Worm (Caenorhabditis elegans): Measurements from ENCODE around the gene folt-3.

DNA sequence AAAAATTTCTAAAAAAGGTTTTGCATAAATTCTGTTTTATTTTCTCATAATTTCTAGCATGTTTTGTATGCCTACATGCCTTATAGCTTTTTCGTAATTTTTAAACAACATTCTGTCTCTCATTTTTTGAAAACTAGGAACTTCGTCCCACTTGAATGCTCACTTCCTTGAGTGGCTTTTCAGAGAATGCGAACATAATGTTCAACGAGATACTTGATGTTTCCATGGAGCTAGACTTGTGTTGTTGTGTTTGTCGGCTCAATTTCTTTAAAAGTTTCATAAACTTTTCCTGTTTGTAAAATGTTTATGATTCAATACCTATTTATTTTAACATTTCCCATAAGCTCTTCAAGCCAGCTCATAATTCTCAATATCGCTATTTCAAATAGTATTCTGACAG is 4.7 kb downstream of the folt-3 start, which contains the start of gene clec-213:
- TF ChIP-seq rnt-1 (tag; optimal IDR thresholded peaks at IDR 0.05) (no peak), pqm-1 (tag; optimal IDR thresholded peaks at IDR 0.05) (no peak), unc-86 (tag; optimal IDR thresholded peaks at IDR 0.05) (no peak), ceh-9 (tag; optimal IDR thresholded peaks at IDR 0.05) (no peak), lin-11 (tag; optimal IDR thresholded peaks at IDR 0.05) (no peak), fkh-10 (GFP tag; optimal IDR thresholded peaks at IDR 0.05) (no peak), nhr-11 (tag; optimal IDR thresholded peaks at IDR 0.05) (no peak), pha-2 (tag; optimal IDR thresholded peaks at IDR 0.05) (no peak), ama-1 (optimal IDR thresholded peaks at IDR 0.05) (no peak), dmd-4 (tag; optimal IDR thresholded peaks at IDR 0.05; ENCODE audit: borderline replicate concordance) (no peak), pha-4 (tag; optimal IDR thresholded peaks at IDR 0.05) (no peak)

All from whole organism, late embryonic.